Fruit fly (Drosophila melanogaster): ENCODE results near the gene Plp.

DNA sequence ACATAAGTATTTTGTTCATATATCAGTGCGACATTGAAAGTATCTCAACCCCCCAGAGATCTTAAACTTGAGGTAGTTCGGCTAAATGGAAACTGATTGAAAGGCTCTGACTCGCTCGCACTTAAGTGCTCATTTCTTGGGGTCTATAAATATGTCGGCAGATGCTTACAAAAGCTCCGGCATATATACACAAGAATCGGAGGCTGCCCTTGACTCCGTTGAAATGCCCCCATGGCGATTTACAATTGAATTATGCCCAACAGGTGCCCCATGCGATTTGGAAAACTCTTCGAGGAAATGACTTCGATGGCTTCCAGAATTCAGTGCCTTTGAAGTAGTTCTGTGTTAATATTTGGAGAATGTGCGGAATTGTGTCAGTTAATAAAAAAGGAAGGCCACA lies 20.8 kb downstream of the Plp start:
- TF ChIP-seq CG43689 (GFP tag; IDR thresholded peaks at IDR 0.05) (no peak), CG11398 (GFP tag; optimal IDR thresholded peaks at IDR 0.05) (no peak), Dip2 (GFP tag; IDR thresholded peaks at IDR 0.05) (no peak), sens-2 (GFP tag; IDR thresholded peaks at IDR 0.05) (no peak), CG7963 (GFP tag; IDR thresholded peaks at IDR 0.05; ENCODE audit: partially characterized antibody) (no peak), CG6254 (GFP tag; optimal IDR thresholded peaks at IDR 0.05) (no peak)

All from whole organism, embryonic.